Fruit fly (Drosophila melanogaster) Kc167 (cell line): ENCODE results near the gene PolrMT.

Source experiments
- Myc ChIP-seq: fragments of >200 bp; optimal IDR thresholded peaks from 2 replicates; lab custom pipeline; 2017; ENCODE audit warnings: missing external identifiers
- Sin3A ChIP-seq: fragments of >200 bp; optimal IDR thresholded peaks from 2 replicates; lab custom pipeline; 2018; ENCODE audit warnings: missing external identifiers
- h ChIP-seq: fragments of >200 bp; optimal IDR thresholded peaks from 3 replicates; lab custom pipeline; 2018; ENCODE audit warnings: missing external identifiers
- insv ChIP-seq: fragments of >200 bp; optimal IDR thresholded peaks from 3 replicates; lab custom pipeline; 2018; ENCODE audit warnings: missing external identifiers
- psq ChIP-seq: fragments of >200 bp; optimal IDR thresholded peaks from 2 replicates; lab custom pipeline; 2017; ENCODE audit warnings: missing external identifiers
- ttk ChIP-seq: sonication (Bioruptor generic); optimal IDR thresholded peaks from 2 replicates; lab custom pipeline; 2017; ENCODE audit warnings: missing external identifiers

The PolrMT gene

dm6 chr2L:1134011-1134743, 26.0 kb upstream of the PolrMT start, which contains the start of the genes Iris and CG4577:
Gene Iris (minus strand): TSS chr2L:1134098.
Gene CG4577 (plus strand): TSS chr2L:1134693.
- TF ChIP-seq Sin3A (lab: Kevin White, UChicago) (no peak), h (lab: Kevin White, UChicago) (no peak), insv (lab: Kevin White, UChicago) (no peak), Myc (lab: Kevin White, UChicago) (no peak), psq (lab: Kevin White, UChicago) (no peak), ttk (lab: Kevin White, UChicago) (no peak)

dm6 chr2L:1128932-1129887, 21.0 kb upstream of the PolrMT start, which contains the start of the genes Pino and TBC1D23:
Gene Pino (minus strand): TSS chr2L:1128953.
Gene TBC1D23 (plus strand): TSS chr2L:1129316.
- TF ChIP-seq ttk (lab: Kevin White, UChicago) (no peak), Sin3A (lab: Kevin White, UChicago) (no peak), insv (lab: Kevin White, UChicago) (no peak), Myc (lab: Kevin White, UChicago) (no peak), h (lab: Kevin White, UChicago) (no peak), psq (lab: Kevin White, UChicago) (no peak)

- no peak for TF ChIP-seq insv (lab: Kevin White, UChicago)
- TF ChIP-seq ttk (lab: Kevin White, UChicago), result no peak
- no peak for TF ChIP-seq h (lab: Kevin White, UChicago)
- no peak for TF ChIP-seq psq (lab: Kevin White, UChicago)
- no peak for TF ChIP-seq Myc (lab: Kevin White, UChicago)
- no peak for TF ChIP-seq Sin3A (lab: Kevin White, UChicago)
Observed at dm6 chr2L:1128344-1128931, 20.3 kb upstream of the PolrMT start.

dm6 chr2L:1127434-1128089, 19.4 kb upstream of the PolrMT start:
- TF ChIP-seq psq (lab: Kevin White, UChicago) (no peak), h (lab: Kevin White, UChicago) (no peak), Myc (lab: Kevin White, UChicago) (no peak), Sin3A (lab: Kevin White, UChicago) (no peak), ttk (lab: Kevin White, UChicago) (no peak), insv (lab: Kevin White, UChicago) (no peak)

dm6 chr2L:1126527-1126926, 18.4 kb upstream of the PolrMT start:
- TF ChIP-seq Sin3A (lab: Kevin White, UChicago) (no peak), ttk (lab: Kevin White, UChicago) (no peak), insv (lab: Kevin White, UChicago) (no peak), h (lab: Kevin White, UChicago) (no peak), psq (lab: Kevin White, UChicago) (no peak), Myc (lab: Kevin White, UChicago) (no peak)

- TF ChIP-seq ttk (lab: Kevin White, UChicago) (no peak), insv (lab: Kevin White, UChicago) (no peak), Myc (lab: Kevin White, UChicago) (no peak), psq (lab: Kevin White, UChicago) (no peak), h (lab: Kevin White, UChicago) (no peak), Sin3A (lab: Kevin White, UChicago) (no peak)
Observed at dm6 chr2L:1125437-1125836, 17.3 kb upstream of the PolrMT start.

- no peak for TF ChIP-seq Sin3A (lab: Kevin White, UChicago)
- no peak for TF ChIP-seq ttk (lab: Kevin White, UChicago)
- TF ChIP-seq Myc (lab: Kevin White, UChicago), result no peak
- TF ChIP-seq insv (lab: Kevin White, UChicago), result no peak
- no peak for TF ChIP-seq psq (lab: Kevin White, UChicago)
- no peak for TF ChIP-seq h (lab: Kevin White, UChicago)
Observed at dm6 chr2L:1124265-1124664, 16.1 kb upstream of the PolrMT start.

dm6 chr2L:1123078-1123818, 15.1 kb upstream of the PolrMT start:
- TF ChIP-seq psq (lab: Kevin White, UChicago), result no peak
- no peak for TF ChIP-seq Myc (lab: Kevin White, UChicago)
- TF ChIP-seq Sin3A (lab: Kevin White, UChicago), result no peak
- no peak for TF ChIP-seq ttk (lab: Kevin White, UChicago)
- no peak for TF ChIP-seq insv (lab: Kevin White, UChicago)
- no peak for TF ChIP-seq h (lab: Kevin White, UChicago)

- TF ChIP-seq ttk (lab: Kevin White, UChicago) (no peak), Myc (lab: Kevin White, UChicago) (no peak), psq (lab: Kevin White, UChicago) (no peak), h (lab: Kevin White, UChicago) (no peak), insv (lab: Kevin White, UChicago) (no peak), Sin3A (lab: Kevin White, UChicago) (no peak)
Observed at dm6 chr2L:1122711-1122960, 14.5 kb upstream of the PolrMT start.
